Worm (Caenorhabditis elegans): ENCODE results near the gene srg-48.

- no peak for TF ChIP-seq lir-3 (tag; optimal IDR thresholded peaks at IDR 0.05)
- TF ChIP-seq zag-1 (tag; optimal IDR thresholded peaks at IDR 0.05) = no peak
- TF ChIP-seq daf-8 (GFP tag; IDR thresholded peaks at IDR 0.05) = no peak
- no peak for TF ChIP-seq pha-4 (GFP tag; IDR thresholded peaks at IDR 0.05)
- TF ChIP-seq pha-4 (tag; optimal IDR thresholded peaks at IDR 0.05) = no peak
Measured at ce11 chrIV:7067446-7067845, 4.8 kb upstream of the srg-48 start.

Measured in whole organism, L4 larva.